Fruit fly (Drosophila melanogaster) whole organism, prepupa: Measurements from ENCODE around the gene fng.

ENCODE experiments used
- CG10669 ChIP-seq: fragments of 200-800 bp; sonication (Bioruptor generic); optimal IDR thresholded peaks from 3 replicates; lab custom pipeline; 2018; ENCODE audit warnings: missing biosample characterization, mild to moderate bottlenecking, missing genetic modification characterization, moderate library complexity
- CG11762 ChIP-seq: fragments of 200-800 bp; sonication (Bioruptor generic); optimal IDR thresholded peaks from 3 replicates; lab custom pipeline; 2016; ENCODE audit warnings: missing biosample characterization, missing genetic modification characterization; ENCODE audit not compliant: insufficient read depth
- CG11902 ChIP-seq: fragments of 200-800 bp; sonication (Bioruptor generic); optimal IDR thresholded peaks from 3 replicates; lab custom pipeline; 2016; ENCODE audit warnings: missing biosample characterization, missing genetic modification characterization
- CG15336 ChIP-seq: fragments of 200-800 bp; sonication (Bioruptor generic); IDR thresholded peaks from 2 replicates; pipeline ENCODE4 v1.3.6; 2022; ENCODE audit warnings: missing biosample characterization, missing genetic modification characterization
- CG3032 ChIP-seq: fragments of 200-800 bp; optimal IDR thresholded peaks from 2 replicates; lab custom pipeline; 2019; ENCODE audit warnings: missing biosample characterization, mild to moderate bottlenecking, missing genetic modification characterization, moderate library complexity
- CG32006 ChIP-seq: fragments of 200-800 bp; sonication (Bioruptor generic); optimal IDR thresholded peaks from 3 replicates; lab custom pipeline; 2017; ENCODE audit warnings: missing biosample characterization, mild to moderate bottlenecking, missing genetic modification characterization
- CG34406 ChIP-seq: fragments of 200-800 bp; sonication (Bioruptor generic); optimal IDR thresholded peaks from 3 replicates; lab custom pipeline; 2016; ENCODE audit warnings: missing biosample characterization, missing genetic modification characterization
- CG3919 ChIP-seq: fragments of 200-800 bp; sonication (Bioruptor generic); optimal IDR thresholded peaks from 3 replicates; lab custom pipeline; 2016; ENCODE audit warnings: missing biosample characterization, missing genetic modification characterization
- CG6276 ChIP-seq: fragments of 200-800 bp; sonication (Bioruptor generic); optimal IDR thresholded peaks from 2 replicates; lab custom pipeline; 2017; ENCODE audit warnings: missing biosample characterization, mild to moderate bottlenecking, missing genetic modification characterization
- CG6792 ChIP-seq: fragments of 200-800 bp; sonication (Bioruptor generic); optimal IDR thresholded peaks from 3 replicates; lab custom pipeline; 2016; ENCODE audit warnings: missing biosample characterization, missing genetic modification characterization
- CG6808 ChIP-seq: fragments of 200-800 bp; sonication (Bioruptor generic); optimal IDR thresholded peaks from 3 replicates; lab custom pipeline; 2017; ENCODE audit warnings: missing biosample characterization, missing genetic modification characterization, mild to moderate bottlenecking, moderate library complexity, missing genetic modification reagents
- CG6854 ChIP-seq: fragments of 200-800 bp; sonication (Bioruptor generic); optimal IDR thresholded peaks from 2 replicates; lab custom pipeline; 2017; ENCODE audit warnings: missing biosample characterization, mild to moderate bottlenecking, missing genetic modification characterization
- CG7368 ChIP-seq: fragments of 200-800 bp; sonication (Bioruptor generic); optimal IDR thresholded peaks from 3 replicates; lab custom pipeline; 2016; ENCODE audit warnings: missing biosample characterization, missing genetic modification characterization
- CG8319 ChIP-seq: fragments of 200-800 bp; sonication (Bioruptor generic); optimal IDR thresholded peaks from 3 replicates; lab custom pipeline; 2016; ENCODE audit warnings: missing biosample characterization, missing genetic modification characterization
- CG9139 ChIP-seq: fragments of 200-800 bp; sonication (Bioruptor generic); optimal IDR thresholded peaks from 3 replicates; lab custom pipeline; 2017; ENCODE audit warnings: missing biosample characterization, mild to moderate bottlenecking, missing genetic modification characterization
- Eip75B ChIP-seq: fragments of 200-800 bp; sonication (Bioruptor generic); optimal IDR thresholded peaks from 3 replicates; lab custom pipeline; 2016; ENCODE audit warnings: missing biosample characterization, missing genetic modification characterization
- Eip78C ChIP-seq: fragments of 200-800 bp; sonication (Bioruptor generic); peaks from one replicate; lab custom pipeline; 2016; ENCODE audit warnings: missing biosample characterization, missing genetic modification characterization
- Ets96B ChIP-seq: fragments of 200-800 bp; optimal IDR thresholded peaks from 2 replicates; lab custom pipeline; 2019; ENCODE audit warnings: missing biosample characterization, mild to moderate bottlenecking, missing genetic modification characterization, moderate library complexity
- Gug ChIP-seq: fragments of 200-800 bp; sonication (Bioruptor generic); IDR thresholded peaks from 2 replicates; pipeline ENCODE4 v1.3.6; 2022; ENCODE audit warnings: missing biosample characterization, missing genetic modification characterization
- Hr38 ChIP-seq: sonication (Bioruptor generic); optimal IDR thresholded peaks from 2 replicates; lab custom pipeline; 2016; ENCODE audit warnings: missing biosample characterization, missing genetic modification characterization
- Hr39 ChIP-seq: fragments of 200-800 bp; sonication (Bioruptor generic); optimal IDR thresholded peaks from 2 replicates; lab custom pipeline; 2016; ENCODE audit warnings: missing biosample characterization, missing genetic modification characterization
- Hr4 ChIP-seq: fragments of 200-800 bp; sonication (Bioruptor generic); optimal IDR thresholded peaks from 3 replicates; lab custom pipeline; 2016; ENCODE audit warnings: missing biosample characterization, missing genetic modification characterization
- Lpt ChIP-seq: fragments of 200-800 bp; sonication (Bioruptor generic); optimal IDR thresholded peaks from 3 replicates; lab custom pipeline; 2016; ENCODE audit warnings: missing biosample characterization, missing genetic modification characterization
- Met ChIP-seq: fragments of 200-800 bp; sonication (Bioruptor generic); optimal IDR thresholded peaks from 3 replicates; lab custom pipeline; 2016; ENCODE audit warnings: missing biosample characterization, missing genetic modification characterization
- Smox ChIP-seq: fragments of 200-800 bp; sonication (Bioruptor generic); optimal IDR thresholded peaks from 3 replicates; lab custom pipeline; 2016; ENCODE audit warnings: missing biosample characterization, missing genetic modification characterization
- Sox14 ChIP-seq: fragments of 200-800 bp; sonication (Bioruptor generic); optimal IDR thresholded peaks from 3 replicates; lab custom pipeline; 2016; ENCODE audit warnings: missing biosample characterization, missing genetic modification characterization
- Sox15 ChIP-seq: fragments of 200-800 bp; sonication (Bioruptor generic); optimal IDR thresholded peaks from 3 replicates; lab custom pipeline; 2016; ENCODE audit warnings: missing biosample characterization, missing genetic modification characterization
- achi ChIP-seq: fragments of 200-800 bp; sonication (Bioruptor generic); optimal IDR thresholded peaks from 3 replicates; lab custom pipeline; 2016; ENCODE audit warnings: missing biosample characterization, missing genetic modification characterization
- cyc ChIP-seq: fragments of 200-800 bp; sonication (Bioruptor generic); optimal IDR thresholded peaks from 3 replicates; lab custom pipeline; 2016; ENCODE audit warnings: missing biosample characterization, missing genetic modification characterization
- dac ChIP-seq: fragments of 200-800 bp; sonication (Bioruptor generic); optimal IDR thresholded peaks from 2 replicates; lab custom pipeline; 2017; ENCODE audit warnings: missing biosample characterization, mild to moderate bottlenecking, missing genetic modification characterization
- dsx ChIP-seq: fragments of 200-800 bp; optimal IDR thresholded peaks from 3 replicates; lab custom pipeline; 2019; ENCODE audit warnings: missing biosample characterization, mild to moderate bottlenecking, missing genetic modification characterization, moderate library complexity; ENCODE audit not compliant: poor library complexity, severe bottlenecking
- eg ChIP-seq: fragments of 200-800 bp; sonication (Bioruptor generic); IDR thresholded peaks from 3 replicates; pipeline ENCODE4 v1.3.6; 2022; ENCODE audit warnings: missing biosample characterization, missing genetic modification characterization
- esn ChIP-seq: fragments of 200-800 bp; sonication (Bioruptor generic); optimal IDR thresholded peaks from 2 replicates; lab custom pipeline; 2016; ENCODE audit warnings: missing biosample characterization, mild to moderate bottlenecking, missing genetic modification characterization, moderate library complexity
- fd59A ChIP-seq: fragments of 200-800 bp; sonication (Bioruptor generic); optimal IDR thresholded peaks from 2 replicates; lab custom pipeline; 2017; ENCODE audit warnings: missing biosample characterization, mild to moderate bottlenecking, missing genetic modification characterization, missing genetic modification reagents
- fd85E ChIP-seq: fragments of 200-800 bp; sonication (Bioruptor generic); optimal IDR thresholded peaks from 3 replicates; lab custom pipeline; 2016; ENCODE audit warnings: missing biosample characterization, missing genetic modification characterization
- net ChIP-seq: fragments of 200-800 bp; sonication (Bioruptor generic); optimal IDR thresholded peaks from 3 replicates; lab custom pipeline; 2016; ENCODE audit warnings: missing biosample characterization, missing genetic modification characterization
- pdm3 ChIP-seq: fragments of 200-800 bp; sonication (Bioruptor generic); optimal IDR thresholded peaks from 3 replicates; lab custom pipeline; 2016; ENCODE audit warnings: missing biosample characterization, missing genetic modification characterization
- salr ChIP-seq, 2 experiments: fragments of 200-800 bp; sonication (Bioruptor generic); optimal IDR thresholded peaks; 3 replicates each; lab custom pipeline; 2016 to 2018; ENCODE audit warnings: missing biosample characterization in 2 of 2, missing genetic modification characterization in 2 of 2, mild to moderate bottlenecking in 1 of 2
- spab ChIP-seq: fragments of 200-800 bp; sonication (Bioruptor generic); optimal IDR thresholded peaks from 2 replicates; lab custom pipeline; 2017; ENCODE audit warnings: missing biosample characterization, mild to moderate bottlenecking, missing genetic modification characterization, missing genetic modification reagents
- ss ChIP-seq, 2 experiments: fragments of 200-800 bp; sonication (Bioruptor generic); optimal IDR thresholded peaks; 2 replicates in 1 of 2; 3 replicates in 1 of 2; lab custom pipeline; 2017 to 2018; ENCODE audit warnings: mild to moderate bottlenecking in 2 of 2, missing biosample characterization in 2 of 2, missing genetic modification characterization in 2 of 2, moderate library complexity in 1 of 2
- svp ChIP-seq: fragments of 200-800 bp; sonication (Bioruptor generic); peaks from one replicate; lab custom pipeline; 2016; ENCODE audit warnings: missing biosample characterization, missing genetic modification characterization
- topi ChIP-seq: fragments of 200-800 bp; sonication (Bioruptor generic); optimal IDR thresholded peaks from 3 replicates; lab custom pipeline; 2016; ENCODE audit warnings: missing biosample characterization, missing genetic modification characterization
- vri ChIP-seq: fragments of 200-800 bp; sonication (Bioruptor generic); optimal IDR thresholded peaks from 3 replicates; lab custom pipeline; 2016; ENCODE audit warnings: missing biosample characterization, mild to moderate bottlenecking, missing genetic modification characterization

fng gene

dm6 chr3L:20952622-20953618, 3.6 kb upstream of the fng start (continued):
- TF ChIP-seq CG6808 (no peak), Gug (GFP tag; lab: Robert Waterston, UW) (peak; percentile 45), CG6792 (GFP tag; lab: Kevin White, UChicago) (peak; percentile 71), Smox (GFP tag; lab: Kevin White, UChicago) (peak; percentile 58), ss (GFP tag; optimal IDR thresholded peaks at IDR 0.05; lab: Kevin White, UChicago) (no peak), svp (peak; percentile 84), vri (peak; percentile 2), CG15336 (GFP tag; lab: Robert Waterston, UW) (peak; percentile 45), CG6854 (GFP tag; lab: Kevin White, UChicago) (no peak), CG9139 (GFP tag; lab: Kevin White, UChicago) (no peak), Lpt (GFP tag; lab: Kevin White, UChicago) (no peak), achi (GFP tag; lab: Kevin White, UChicago) (peak; percentile 35), Hr4 (no peak), fd85E (no peak), CG11902 (peak; percentile 57), Sox15 (GFP tag; lab: Kevin White, UChicago) (peak; percentile 56), Met (GFP tag; lab: Kevin White, UChicago) (peak; percentile 50), Eip78C (GFP tag; lab: Kevin White, UChicago) (peak; percentile 84), Hr38 (no peak), pdm3 (peak; percentile 51), dac (GFP tag; lab: Kevin White, UChicago) (no peak), spab (GFP tag; lab: Kevin White, UChicago) (no peak), net (GFP tag; lab: Kevin White, UChicago) (no peak), CG3919 (GFP tag; lab: Kevin White, UChicago) (peak; percentile 47), esn (GFP tag; lab: Kevin White, UChicago) (peak; percentile 67), Hr39 (GFP tag; lab: Kevin White, UChicago) (peak; percentile 61), Sox14 (GFP tag; lab: Kevin White, UChicago) (peak; percentile 35), cyc (GFP tag; lab: Kevin White, UChicago) (peak; percentile 58), CG11762 (GFP tag; lab: Kevin White, UChicago) (no peak), Eip75B (GFP tag; lab: Kevin White, UChicago) (peak; percentile 18), topi (GFP tag; lab: Kevin White, UChicago) (peak; percentile 58), CG34406 (peak; percentile 48), eg (GFP tag; lab: Robert Waterston, UW) (peak; percentile 66; the same call in 2 of the 3 replicates), salr (GFP tag; optimal IDR thresholded peaks at IDR 0.05; lab: Kevin White, UChicago) (no peak), CG32006 (GFP tag; lab: Kevin White, UChicago) (no peak), fd59A (no peak), Ets96B (tag; lab: Kevin White, UChicago) (peak; percentile 14), CG6276 (GFP tag; lab: Kevin White, UChicago) (no peak), CG8319 (peak; percentile 49), CG7368 (peak; percentile 43), dsx (GFP tag; lab: Kevin White, UChicago) (no peak), CG3032 (tag; lab: Kevin White, UChicago) (no peak), CG10669 (GFP tag; lab: Kevin White, UChicago) (peak; percentile 31)
